Worm (Caenorhabditis elegans): ENCODE results near the gene W03B1.5.
"Not testable (repeated sequence)": the region's sequence is repeated elsewhere in the genome, so short reads cannot be mapped to it uniquely, and the experiment has no call there.

W03B1.5 gene

ce11 chrIV:4348146-4348545 lies at the start of gene W03B1.5:
Gene W03B1.5, plus strand, starts transcription at chrIV:4348446.
- TF ChIP-seq mls-2 (tag; optimal IDR thresholded peaks at IDR 0.05); unc-62 (GFP tag; optimal IDR thresholded peaks at IDR 0.05); elt-3 (tag; optimal IDR thresholded peaks at IDR 0.05): not testable (repeated sequence)

ce11 chrIV:4298983-4299382 lies 49.3 kb upstream of the W03B1.5 start, which contains the start of gene F15E6.9:
Gene F15E6.9, minus strand, starts transcription at chrIV:4299083.
- no peak for TF ChIP-seq mls-2 (tag; optimal IDR thresholded peaks at IDR 0.05)
- no peak for TF ChIP-seq cnd-1 (tag; optimal IDR thresholded peaks at IDR 0.05)
- TF ChIP-seq ztf-11 (tag; optimal IDR thresholded peaks at IDR 0.05): no peak
- TF ChIP-seq blmp-1 (tag; optimal IDR thresholded peaks at IDR 0.05): no peak
- TF ChIP-seq mab-5 (tag; optimal IDR thresholded peaks at IDR 0.05): no peak
- no peak for TF ChIP-seq unc-120 (tag; optimal IDR thresholded peaks at IDR 0.05; ENCODE audit: poor library complexity, severe bottlenecking)
- TF ChIP-seq zip-8 (tag; optimal IDR thresholded peaks at IDR 0.05): no peak
- no peak for TF ChIP-seq nhr-237 (tag; optimal IDR thresholded peaks at IDR 0.05)
- no peak for TF ChIP-seq ces-1 (GFP tag; optimal IDR thresholded peaks at IDR 0.05)
- TF ChIP-seq unc-62 (GFP tag; optimal IDR thresholded peaks at IDR 0.05): no peak
- no peak for TF ChIP-seq ham-2 (GFP tag; optimal IDR thresholded peaks at IDR 0.05)
- TF ChIP-seq M03D4.4 (tag; optimal IDR thresholded peaks at IDR 0.05): no peak
- no peak for TF ChIP-seq lin-32 (GFP tag; optimal IDR thresholded peaks at IDR 0.05)
- no peak for TF ChIP-seq drap-1 (GFP tag; optimal IDR thresholded peaks at IDR 0.05)
- TF ChIP-seq nhr-28 (tag; optimal IDR thresholded peaks at IDR 0.05): no peak
- TF ChIP-seq nhr-12 (tag; optimal IDR thresholded peaks at IDR 0.05): no peak
- TF ChIP-seq snpc-4 (tag; optimal IDR thresholded peaks at IDR 0.05): no peak

ce11 chrIV:4299994-4300393 lies 48.3 kb upstream of the W03B1.5 start:
- no peak for TF ChIP-seq ceh-83 (GFP tag; optimal IDR thresholded peaks at IDR 0.05)

ce11 chrIV:4301202-4301601 lies 47.0 kb upstream of the W03B1.5 start, which contains the start of gene lgc-22:
Gene lgc-22, plus strand, starts transcription at chrIV:4301306.
- TF ChIP-seq ceh-83 (GFP tag; optimal IDR thresholded peaks at IDR 0.05): no peak
- TF ChIP-seq zip-8 (tag; optimal IDR thresholded peaks at IDR 0.05): no peak
- TF ChIP-seq nhr-2 (tag; optimal IDR thresholded peaks at IDR 0.05): no peak
- TF ChIP-seq unc-62 (GFP tag; optimal IDR thresholded peaks at IDR 0.05): no peak
- no peak for TF ChIP-seq unc-120 (tag; optimal IDR thresholded peaks at IDR 0.05; ENCODE audit: poor library complexity, severe bottlenecking)
- no peak for TF ChIP-seq M03D4.4 (tag; optimal IDR thresholded peaks at IDR 0.05)
- TF ChIP-seq mep-1 (tag; optimal IDR thresholded peaks at IDR 0.05): no peak
- TF ChIP-seq mab-5 (tag; optimal IDR thresholded peaks at IDR 0.05): no peak
- TF ChIP-seq sem-2 (GFP tag; optimal IDR thresholded peaks at IDR 0.05): no peak
- no peak for TF ChIP-seq nhr-237 (tag; optimal IDR thresholded peaks at IDR 0.05)
- TF ChIP-seq snpc-4 (tag; optimal IDR thresholded peaks at IDR 0.05): no peak
- TF ChIP-seq elt-3 (tag; optimal IDR thresholded peaks at IDR 0.05): no peak
- no peak for TF ChIP-seq ces-1 (GFP tag; optimal IDR thresholded peaks at IDR 0.05)
- no peak for TF ChIP-seq lsy-2 (tag; optimal IDR thresholded peaks at IDR 0.05)
- TF ChIP-seq blmp-1 (tag; optimal IDR thresholded peaks at IDR 0.05): no peak
- TF ChIP-seq bed-3 (GFP tag; optimal IDR thresholded peaks at IDR 0.05): no peak
- no peak for TF ChIP-seq sptf-1 (tag; optimal IDR thresholded peaks at IDR 0.05)
- no peak for TF ChIP-seq mls-2 (tag; optimal IDR thresholded peaks at IDR 0.05)
- no peak for TF ChIP-seq elt-1 (tag; optimal IDR thresholded peaks at IDR 0.05; ENCODE audit: borderline replicate concordance, insufficient read depth)
- TF ChIP-seq drap-1 (GFP tag; optimal IDR thresholded peaks at IDR 0.05): no peak

- TF ChIP-seq ceh-43 (GFP tag; optimal IDR thresholded peaks at IDR 0.05) (no peak), hlh-1 (tag; optimal IDR thresholded peaks at IDR 0.05) (no peak), ham-2 (GFP tag; optimal IDR thresholded peaks at IDR 0.05) (no peak)
Measured at ce11 chrIV:4306317-4306716, 41.9 kb upstream of the W03B1.5 start.

ce11 chrIV:4307227-4307946 lies 40.9 kb upstream of the W03B1.5 start, which contains the start of gene set-9:
Gene set-9, plus strand, starts transcription at chrIV:4307896.
- TF ChIP-seq hlh-1 (tag; optimal IDR thresholded peaks at IDR 0.05) (no peak), mls-2 (tag; optimal IDR thresholded peaks at IDR 0.05) (no peak), mep-1 (tag; optimal IDR thresholded peaks at IDR 0.05) (no peak), lsy-2 (tag; optimal IDR thresholded peaks at IDR 0.05) (peak; percentile 13), M03D4.4 (tag; optimal IDR thresholded peaks at IDR 0.05) (no peak), bed-3 (GFP tag; optimal IDR thresholded peaks at IDR 0.05) (no peak)

All from whole organism, mixed stage, embryonic.